Worm (Caenorhabditis elegans): ENCODE data around the gene elpc-2.
A peak's percentile ranks its signal among the peaks of the same experiment; 100 is the strongest.

Gene elpc-2

ce11 chrIII:12665500-12665907 is 8.0 kb upstream of the elpc-2 start (continued):
- TF ChIP-seq rnt-1 (tag; optimal IDR thresholded peaks at IDR 0.05) = peak; percentile 15
- TF ChIP-seq lin-35 (GFP tag; optimal IDR thresholded peaks at IDR 0.05) = peak; percentile 32 to 37
- peak; percentile 13 for TF ChIP-seq mep-1 (tag; optimal IDR thresholded peaks at IDR 0.05)
- peak; percentile 69 for TF ChIP-seq nhr-71 (tag; optimal IDR thresholded peaks at IDR 0.05)
- TF ChIP-seq unc-130 (tag; optimal IDR thresholded peaks at IDR 0.05) = peak; percentile 28
- peak; percentile 67 for TF ChIP-seq ceh-90 (tag; optimal IDR thresholded peaks at IDR 0.05)
- peak in 1 of 2 experiments; percentile 41 for TF ChIP-seq lsy-2 (tag; optimal IDR thresholded peaks at IDR 0.05)
- TF ChIP-seq skn-1 (tag; optimal IDR thresholded peaks at IDR 0.05) = peak; percentile 11
- peak in 1 of 2 experiments; percentile 20 for TF ChIP-seq ztf-11 (tag; optimal IDR thresholded peaks at IDR 0.05)
- peak; percentile 12 for TF ChIP-seq swsn-7 (tag; optimal IDR thresholded peaks at IDR 0.05)

- TF ChIP-seq irx-1 (tag; optimal IDR thresholded peaks at IDR 0.05) = no peak
- no peak for TF ChIP-seq nhr-19 (GFP tag; conservative IDR thresholded peaks at IDR 0.05)
- TF ChIP-seq rnt-1 (tag; optimal IDR thresholded peaks at IDR 0.05) = no peak
- no peak for TF ChIP-seq pqm-1 (tag; optimal IDR thresholded peaks at IDR 0.05)
- TF ChIP-seq efl-1 (optimal IDR thresholded peaks at IDR 0.05) = no peak
- TF ChIP-seq efl-1 (GFP tag; optimal IDR thresholded peaks at IDR 0.05 in 1 of 2) = peak in 1 of 2 experiments; percentile 59
- TF ChIP-seq elt-3 (tag; optimal IDR thresholded peaks at IDR 0.05) = no peak
- no peak for TF ChIP-seq unc-30 (tag; optimal IDR thresholded peaks at IDR 0.05)
- 0 out of 2 replicates have a peak, but pooled peaks have one; percentile 7 for TF ChIP-seq grh-1 (GFP tag; IDR thresholded peaks at IDR 0.05)
- TF ChIP-seq mab-9 (GFP tag; IDR thresholded peaks at IDR 0.05) = no peak
- TF ChIP-seq unc-62 (GFP tag; optimal IDR thresholded peaks at IDR 0.05) = no peak
- no peak for TF ChIP-seq hlh-17 (GFP tag; optimal IDR thresholded peaks at IDR 0.05; ENCODE audit: borderline replicate concordance)
- peak in 1 of 2 experiments; percentile 15 for TF ChIP-seq lin-35 (GFP tag; optimal IDR thresholded peaks at IDR 0.05)
- TF ChIP-seq alr-1 (tag; optimal IDR thresholded peaks at IDR 0.05; ENCODE audit: borderline replicate concordance) = no peak
- peak; percentile 15 for TF ChIP-seq blmp-1 (tag; optimal IDR thresholded peaks at IDR 0.05)
Measured at ce11 chrIII:12668821-12669220, 4.7 kb upstream of the elpc-2 start.

DNA sequence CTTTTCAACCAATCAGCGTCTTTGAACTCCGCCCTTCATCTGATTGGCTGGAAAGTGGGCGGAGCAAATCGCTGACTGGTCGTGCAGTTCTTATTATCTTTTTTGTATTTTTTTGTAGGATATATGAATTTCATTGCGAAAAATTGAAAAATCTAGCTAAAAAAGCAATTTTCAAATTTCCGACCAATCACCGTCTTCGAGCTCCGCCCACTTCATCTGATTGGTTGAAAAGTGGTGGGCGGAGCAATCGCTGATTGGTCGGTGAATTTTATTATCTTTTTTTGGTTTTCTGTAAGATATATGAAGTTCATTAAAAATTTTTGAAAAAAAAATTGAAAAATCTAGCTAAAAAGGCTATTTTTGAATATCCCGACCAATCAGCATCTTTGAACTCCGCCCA is 6.8 kb downstream of the elpc-2 start:
- TF ChIP-seq mab-9 (GFP tag; IDR thresholded peaks at IDR 0.05) (no peak), dpl-1 (GFP tag; optimal IDR thresholded peaks at IDR 0.05) (no peak), ztf-11 (tag; optimal IDR thresholded peaks at IDR 0.05) (no peak), unc-130 (tag; optimal IDR thresholded peaks at IDR 0.05) (no peak), ces-1 (GFP tag; optimal IDR thresholded peaks at IDR 0.05) (no peak), unc-98 (GFP tag; IDR thresholded peaks at IDR 0.05) (no peak), F16B12.6 (tag; optimal IDR thresholded peaks at IDR 0.05) (no peak), rnt-1 (tag; optimal IDR thresholded peaks at IDR 0.05) (no peak)

- TF ChIP-seq efl-1 (optimal IDR thresholded peaks at IDR 0.05) = no peak
- TF ChIP-seq efl-1 (GFP tag; optimal IDR thresholded peaks at IDR 0.05 in 1 of 2) = peak in 1 of 2 experiments; percentile 71
- TF ChIP-seq C04F5.9 (tag; optimal IDR thresholded peaks at IDR 0.05) = peak; percentile 9
- TF ChIP-seq swsn-7 (tag; optimal IDR thresholded peaks at IDR 0.05) = no peak
- TF ChIP-seq unc-98 (GFP tag; IDR thresholded peaks at IDR 0.05) = 0 out of 2 replicates have a peak, but pooled peaks have one; percentile 13
Measured at ce11 chrIII:12685372-12686298, 12.2 kb downstream of the elpc-2 start.

ce11 chrIII:12686457-12687250 is 13.2 kb downstream of the elpc-2 start:
- TF ChIP-seq nhr-85 (tag) = peak; percentile 9
- TF ChIP-seq mab-9 (GFP tag; IDR thresholded peaks at IDR 0.05) = 0 out of 2 replicates have a peak, but pooled peaks have one; percentile 22
- TF ChIP-seq hpl-2 (GFP tag; optimal IDR thresholded peaks at IDR 0.05) = no peak

Data from whole organism, L1 larva.